Worm (Caenorhabditis elegans): ENCODE data around the gene F53F4.12.

- TF ChIP-seq ztf-23 (GFP tag; IDR thresholded peaks at IDR 0.05) (no peak), klf-2 (GFP tag; conservative IDR thresholded peaks at IDR 0.05) (no peak), cog-1 (tag; optimal IDR thresholded peaks at IDR 0.05) (no peak)
These were observed 24.0 kb downstream of the F53F4.12 start, which contains the start of gene H37A05.4 for ce11 chrV:13649730-13650349.

All from whole organism, midembryonic.